ENCODE assay signal across 1 fruit fly cellular context in the genomic region with DNA sequence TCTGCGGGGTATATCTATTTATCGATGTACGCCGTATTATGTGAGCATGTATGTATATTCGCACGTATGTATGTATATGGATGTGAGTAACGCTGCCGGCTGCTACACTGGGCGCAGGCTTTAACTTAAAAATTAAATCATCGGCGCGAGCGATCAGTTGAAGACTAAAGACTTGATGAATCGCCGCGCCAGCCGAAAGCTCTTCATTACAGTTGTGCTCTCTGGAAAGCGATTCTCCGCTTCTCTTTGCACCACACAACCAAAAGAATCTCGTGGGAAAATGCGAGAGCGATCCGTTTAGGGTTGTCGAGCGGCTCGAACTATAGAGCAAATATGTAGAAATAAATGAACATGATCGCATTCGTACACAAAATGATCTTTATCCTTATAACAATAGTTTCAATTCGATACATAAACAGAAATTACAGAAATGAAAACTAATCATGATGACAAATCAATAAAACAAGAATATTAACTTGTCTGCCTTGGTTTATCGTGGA.
TF ChIP-seq lines count a peak whose summit lies in the region.

TSS of gene CG13124 (minus strand) at position 166 of the 500 bp plus-strand sequence.

TF ChIP-seq in whole organism, embryonic, 481 proteins besides CTCF, POLR2A, EP300 and RAD21 (continued from another document):
- TF ChIP-seq tll (GFP tag; optimal IDR thresholded peaks at IDR 0.05; lab: Kevin White, UChicago) (no peak), grau (tag; optimal IDR thresholded peaks at IDR 0.05; lab: Kevin White, UChicago) (peak; percentile 32), CG8924 (tag; optimal IDR thresholded peaks at IDR 0.05; lab: Kevin White, UChicago) (peak; percentile 17), CG6854 (GFP tag; optimal IDR thresholded peaks at IDR 0.05; lab: Kevin White, UChicago) (peak; percentile 42), row (GFP tag; IDR thresholded peaks at IDR 0.05; lab: Robert Waterston, UW) (peak; percentile 70), cas (GFP tag; IDR thresholded peaks at IDR 0.05; lab: Robert Waterston, UW) (no peak), lab (GFP tag; optimal IDR thresholded peaks at IDR 0.05; lab: Kevin White, UChicago) (peak; percentile 50), sisA (GFP tag; IDR thresholded peaks at IDR 0.05; lab: Robert Waterston, UW) (no peak), Taf1 (GFP tag; IDR thresholded peaks at IDR 0.05; lab: Robert Waterston, UW) (no peak), CG32532 (GFP tag; IDR thresholded peaks at IDR 0.05; lab: Robert Waterston, UW) (peak; percentile 73; the same call in 1 of the 2 replicates), CG14965 (GFP tag; optimal IDR thresholded peaks at IDR 0.05; lab: Kevin White, UChicago; ENCODE audit: borderline replicate concordance) (no peak), B-H1 (GFP tag; IDR thresholded peaks at IDR 0.05; lab: Robert Waterston, UW) (no peak), pan (optimal IDR thresholded peaks at IDR 0.05; lab: Kevin White, UChicago) (no peak), pan (GFP tag; optimal IDR thresholded peaks at IDR 0.05 in 1 of 2, IDR thresholded peaks at IDR 0.05 in 1 of 2) (peak in 1 of 2 experiments; percentile 21), ERR (GFP tag; optimal IDR thresholded peaks at IDR 0.05; lab: Kevin White, UChicago) (peak; percentile 18), CG11723 (GFP tag; optimal IDR thresholded peaks at IDR 0.05; lab: Kevin White, UChicago) (no peak), CG4360 (GFP tag; IDR thresholded peaks at IDR 0.05; lab: Robert Waterston, UW) (no peak), chm (GFP tag; IDR thresholded peaks at IDR 0.05; lab: Robert Waterston, UW) (peak; percentile 57; the same call in 1 of the 2 replicates), Sox100B (GFP tag; optimal IDR thresholded peaks at IDR 0.05; lab: Kevin White, UChicago) (no peak), CG3995 (GFP tag; optimal IDR thresholded peaks at IDR 0.05; lab: Kevin White, UChicago) (peak; percentile 22), CG4820 (GFP tag; optimal IDR thresholded peaks at IDR 0.05; lab: Kevin White, UChicago) (no peak), ara (GFP tag; IDR thresholded peaks at IDR 0.05; lab: Robert Waterston, UW) (no peak), Xrp1 (GFP tag; IDR thresholded peaks at IDR 0.05; lab: Robert Waterston, UW) (peak; percentile 38; the same call in 1 of the 2 replicates), CG4282 (GFP tag; optimal IDR thresholded peaks at IDR 0.05; lab: Kevin White, UChicago) (no peak)
